Worm (Caenorhabditis elegans) whole organism, L2 larva: ENCODE measurements around the gene daz-1.

Experiments used
- F13H6.1 ChIP-seq: sonication (generic microtip); optimal IDR thresholded peaks from 2 replicates; lab custom pipeline; 2016; ENCODE audit warnings: missing genetic modification characterization, missing compliant biosample characterization
- aly-2 ChIP-seq: fragments of 150-350 bp; optimal IDR thresholded peaks from 2 replicates; lab custom pipeline; 2014; ENCODE audit warnings: missing biosample characterization, missing genetic modification characterization
- blmp-1 ChIP-seq: sonication (generic microtip); optimal IDR thresholded peaks from 2 replicates; lab custom pipeline; 2017; ENCODE audit warnings: missing genetic modification characterization, mild to moderate bottlenecking, missing compliant biosample characterization, antibody characterized with exemption, moderate library complexity; ENCODE audit not compliant: insufficient read depth
- elt-1 ChIP-seq: fragments of 150-350 bp; optimal IDR thresholded peaks from 2 replicates; lab custom pipeline; 2014; ENCODE audit warnings: missing biosample characterization, missing genetic modification characterization
- elt-3 ChIP-seq: sonication (generic microtip); optimal IDR thresholded peaks from 2 replicates; lab custom pipeline; 2017; ENCODE audit warnings: missing biosample characterization, missing genetic modification characterization
- mbf-1 ChIP-seq: sonication (generic microtip); optimal IDR thresholded peaks from 2 replicates; lab custom pipeline; 2017; ENCODE audit warnings: missing biosample characterization, missing genetic modification characterization
- nhr-129 ChIP-seq: fragments of 150-350 bp; optimal IDR thresholded peaks from 2 replicates; lab custom pipeline; 2014; ENCODE audit warnings: missing biosample characterization, missing genetic modification characterization
- snpc-4 ChIP-seq: fragments of 150-350 bp; optimal IDR thresholded peaks from 2 replicates; lab custom pipeline; 2014; ENCODE audit warnings: missing biosample characterization, missing genetic modification characterization
- unc-62 ChIP-seq: fragments of 150-350 bp; optimal IDR thresholded peaks from 2 replicates; lab custom pipeline; 2014; ENCODE audit warnings: missing biosample characterization, missing genetic modification reagents, missing genetic modification characterization
- ztf-11 ChIP-seq: sonication (generic microtip); optimal IDR thresholded peaks from 2 replicates; lab custom pipeline; 2017; ENCODE audit warnings: missing biosample characterization, missing genetic modification characterization

DNA sequence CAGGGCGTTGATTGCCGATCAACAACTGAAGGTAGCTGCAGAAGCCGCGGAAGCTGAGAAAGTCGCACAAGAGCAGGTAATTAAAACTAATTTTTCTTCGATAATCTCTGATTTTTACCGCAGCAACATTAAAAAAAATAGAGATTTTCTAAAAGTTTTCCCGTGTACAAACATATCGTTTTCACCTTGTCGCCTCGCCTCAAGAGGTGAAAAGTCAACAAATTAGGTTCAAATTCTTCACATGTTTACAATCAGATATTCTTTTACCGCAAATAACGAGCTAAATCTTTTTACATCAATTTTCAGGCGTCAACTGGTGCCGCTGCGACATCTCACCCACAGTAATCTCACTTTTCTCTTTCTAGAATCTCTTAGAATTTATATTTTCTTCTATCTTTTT lies 18.8 kb downstream of the daz-1 start, which contains the start of gene ilcr-2:
- no peak for TF ChIP-seq aly-2 (tag; lab: Kevin White, UChicago)
- TF ChIP-seq ztf-11 (tag; lab: Kevin White, UChicago): no peak
- no peak for TF ChIP-seq elt-1
- TF ChIP-seq mbf-1 (tag; lab: Kevin White, UChicago): no peak
- no peak for TF ChIP-seq blmp-1 (tag; lab: Kevin White, UChicago)
- no peak for TF ChIP-seq nhr-129 (tag; lab: Kevin White, UChicago)
- no peak for TF ChIP-seq F13H6.1 (tag; lab: Kevin White, UChicago)
- TF ChIP-seq snpc-4 (tag; lab: Kevin White, UChicago): no peak
- TF ChIP-seq elt-3 (tag; lab: Kevin White, UChicago): no peak
- TF ChIP-seq unc-62 (GFP tag; lab: Kevin White, UChicago): no peak
